Fruit fly (Drosophila melanogaster) whole organism, pupa: ENCODE results near the gene PolI.

ENCODE experiments used
- CG10348 ChIP-seq: fragments of 200-800 bp; sonication (Bioruptor generic); IDR thresholded peaks from 2 replicates; pipeline ENCODE4 v1.3.6; 2022; ENCODE audit warnings: missing biosample characterization, missing genetic modification characterization
- CG12605 ChIP-seq: fragments of 200-800 bp; sonication (Bioruptor generic); IDR thresholded peaks from 2 replicates; pipeline ENCODE4 v1.3.6; 2022; ENCODE audit warnings: missing biosample characterization, missing genetic modification characterization
- CG17806 ChIP-seq: fragments of 200-800 bp; sonication (Bioruptor generic); optimal IDR thresholded peaks from 2 replicates; lab custom pipeline; 2018; ENCODE audit warnings: missing biosample characterization, mild to moderate bottlenecking, missing genetic modification characterization, moderate library complexity
- CG34367 ChIP-seq: fragments of 200-800 bp; sonication (Bioruptor generic); optimal IDR thresholded peaks from 2 replicates; lab custom pipeline; 2018; ENCODE audit warnings: missing biosample characterization, mild to moderate bottlenecking, missing genetic modification characterization
- CG4496 ChIP-seq: fragments of 200-800 bp; sonication (Bioruptor generic); IDR thresholded peaks from 3 replicates; pipeline ENCODE4 v1.3.6; 2022; ENCODE audit warnings: missing biosample characterization, missing genetic modification characterization
- CG8159 ChIP-seq: fragments of 200-800 bp; sonication (Bioruptor generic); optimal IDR thresholded peaks from 3 replicates; lab custom pipeline; 2018; ENCODE audit warnings: missing biosample characterization, mild to moderate bottlenecking, missing genetic modification characterization, moderate library complexity
- CG8301 ChIP-seq: fragments of 200-800 bp; sonication (Bioruptor generic); optimal IDR thresholded peaks from 2 replicates; lab custom pipeline; 2018; ENCODE audit warnings: missing biosample characterization, mild to moderate bottlenecking, missing genetic modification characterization
- D1 ChIP-seq: fragments of 200-800 bp; sonication (Bioruptor generic); optimal IDR thresholded peaks from 2 replicates; lab custom pipeline; 2018; ENCODE audit warnings: missing biosample characterization, mild to moderate bottlenecking, missing genetic modification characterization, moderate library complexity
- EcR ChIP-seq: fragments of 200-800 bp; sonication (Bioruptor generic); optimal IDR thresholded peaks from 3 replicates; lab custom pipeline; 2019; ENCODE audit warnings: missing biosample characterization, missing genetic modification characterization, mild to moderate bottlenecking, moderate library complexity, missing genetic modification reagents
- Ets98B ChIP-seq: fragments of 200-800 bp; sonication (Bioruptor generic); IDR thresholded peaks from 2 replicates; pipeline ENCODE4 v1.3.6; 2022; ENCODE audit warnings: missing biosample characterization, missing genetic modification characterization
- Pif1A ChIP-seq: fragments of 200-800 bp; sonication (Bioruptor generic); optimal IDR thresholded peaks from 3 replicates; lab custom pipeline; 2016; ENCODE audit warnings: missing biosample characterization, missing genetic modification characterization
- Pif1B ChIP-seq: fragments of 200-800 bp; sonication (Bioruptor generic); optimal IDR thresholded peaks from 3 replicates; lab custom pipeline; 2016; ENCODE audit warnings: missing biosample characterization, missing genetic modification characterization
- Snoo ChIP-seq: fragments of 200-800 bp; sonication (Bioruptor generic); optimal IDR thresholded peaks from 3 replicates; lab custom pipeline; 2017; ENCODE audit warnings: missing biosample characterization, mild to moderate bottlenecking, missing genetic modification characterization, inconsistent platforms
- gl ChIP-seq: fragments of 200-800 bp; sonication (Bioruptor generic); optimal IDR thresholded peaks from 2 replicates; lab custom pipeline; 2018; ENCODE audit warnings: missing biosample characterization, mild to moderate bottlenecking, missing genetic modification characterization

- TF ChIP-seq CG8301 (tag; lab: Kevin White, UChicago) (no peak), CG10348 (GFP tag; lab: Robert Waterston, UW) (no peak), gl (tag; lab: Kevin White, UChicago) (no peak), CG17806 (tag; lab: Kevin White, UChicago) (no peak), EcR (GFP tag; lab: Kevin White, UChicago) (no peak), Snoo (tag; lab: Kevin White, UChicago) (no peak), Pif1B (GFP tag; lab: Kevin White, UChicago) (no peak), CG34367 (tag; lab: Kevin White, UChicago) (no peak), Ets98B (GFP tag; lab: Robert Waterston, UW) (no peak), CG4496 (GFP tag; lab: Robert Waterston, UW) (no peak), CG12605 (no peak), CG8159 (tag; lab: Kevin White, UChicago) (no peak), D1 (no peak), Pif1A (no peak)
Observed at dm6 chr3R:8204730-8205129, 28.6 kb upstream of the PolI start, which contains the start of gene CheA84a.
